Fruit fly (Drosophila melanogaster): ENCODE results near the gene CG17343.

DNA sequence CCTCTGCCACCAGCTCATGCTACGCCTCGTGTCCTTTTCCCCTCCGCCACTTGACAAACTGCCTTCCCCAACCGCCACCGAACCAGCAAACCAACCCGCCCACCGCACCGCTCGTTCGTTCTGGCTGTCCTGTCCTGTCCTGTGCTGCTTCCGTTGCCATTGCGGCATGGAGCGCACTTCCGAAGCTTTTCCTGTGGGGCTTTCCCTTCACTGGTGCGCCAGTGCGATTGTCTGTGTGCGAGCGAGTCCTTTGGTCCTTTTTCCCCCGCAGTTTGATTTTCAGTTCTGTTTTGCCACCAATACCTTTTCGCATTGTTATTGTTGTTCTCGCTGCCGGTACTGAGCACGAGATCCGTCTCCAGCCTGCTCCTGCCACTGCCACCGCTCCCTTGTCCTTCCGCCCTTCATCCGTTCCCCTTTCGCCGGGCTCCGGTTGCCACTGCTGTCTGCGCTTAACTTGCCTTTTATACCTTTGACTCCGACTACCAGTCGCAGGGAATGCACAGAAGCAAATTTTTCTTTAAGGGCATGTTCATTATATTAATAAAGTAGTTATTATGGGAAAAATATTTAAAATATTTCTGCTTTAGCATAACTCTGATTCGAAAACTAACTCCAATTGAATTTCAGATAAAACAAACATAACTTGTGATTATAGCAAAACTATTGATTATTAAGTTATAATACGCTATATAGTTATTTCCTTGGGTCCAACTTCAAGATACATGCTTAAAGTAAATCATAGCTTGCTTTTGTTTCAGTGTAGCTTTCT lies 40.6 kb upstream of the CG17343 start:
- no peak for TF ChIP-seq Myc (optimal IDR thresholded peaks at IDR 0.05)
- no peak for TF ChIP-seq psq (optimal IDR thresholded peaks at IDR 0.05)
- no peak for TF ChIP-seq h (optimal IDR thresholded peaks at IDR 0.05)
- no peak for TF ChIP-seq insv (optimal IDR thresholded peaks at IDR 0.05)
